Fruit fly (Drosophila melanogaster) whole organism, embryonic: ENCODE measurements around the gene Tbca.

Experiments used
- C15 ChIP-seq: fragments of 200-800 bp; sonication (Bioruptor generic); IDR thresholded peaks from 3 replicates; pipeline ENCODE4 v1.3.6; 2022; ENCODE audit warnings: missing biosample characterization, missing genetic modification characterization
- CG10979 ChIP-seq: fragments of 200-800 bp; sonication (Bioruptor generic); optimal IDR thresholded peaks from 2 replicates; lab custom pipeline; 2018; ENCODE audit warnings: missing biosample characterization, mild to moderate bottlenecking, missing genetic modification characterization, moderate library complexity
- CG12155 ChIP-seq: fragments of 200-800 bp; sonication (Bioruptor generic); optimal IDR thresholded peaks from 3 replicates; lab custom pipeline; 2016; ENCODE audit warnings: missing biosample characterization, missing genetic modification characterization
- CG12299 ChIP-seq: fragments of 200-800 bp; sonication (Bioruptor generic); optimal IDR thresholded peaks from 2 replicates; lab custom pipeline; 2018; ENCODE audit warnings: missing biosample characterization, mild to moderate bottlenecking, missing genetic modification characterization
- CG13287 ChIP-seq: fragments of 200-800 bp; sonication (Bioruptor generic); IDR thresholded peaks from 2 replicates; pipeline ENCODE4 v1.3.6; 2022; ENCODE audit warnings: missing biosample characterization, missing genetic modification characterization; ENCODE audit not compliant: partially characterized antibody
- CG13624 ChIP-seq: fragments of 200-800 bp; sonication (Bioruptor generic); optimal IDR thresholded peaks from 2 replicates; lab custom pipeline; 2016; ENCODE audit warnings: missing biosample characterization, missing genetic modification characterization
- CG13775 ChIP-seq: fragments of 200-800 bp; sonication (Bioruptor generic); optimal IDR thresholded peaks from 3 replicates; lab custom pipeline; 2017; ENCODE audit warnings: missing biosample characterization, mild to moderate bottlenecking, missing genetic modification characterization
- CG15073 ChIP-seq: fragments of 200-800 bp; sonication (Bioruptor generic); optimal IDR thresholded peaks from 2 replicates; lab custom pipeline; 2016; ENCODE audit warnings: missing biosample characterization, missing genetic modification characterization
- CG1602 ChIP-seq: fragments of 200-800 bp; sonication (Bioruptor generic); optimal IDR thresholded peaks from 3 replicates; lab custom pipeline; 2016; ENCODE audit warnings: missing biosample characterization, missing genetic modification characterization
- CG18476 ChIP-seq: fragments of 200-800 bp; sonication (Bioruptor generic); optimal IDR thresholded peaks from 2 replicates; lab custom pipeline; 2016; ENCODE audit warnings: missing biosample characterization, mild to moderate bottlenecking, missing genetic modification characterization
- CG18599 ChIP-seq: fragments of 200-800 bp; sonication (Bioruptor generic); optimal IDR thresholded peaks from 3 replicates; lab custom pipeline; 2017; ENCODE audit warnings: missing biosample characterization, missing genetic modification characterization, mild to moderate bottlenecking, moderate library complexity, missing genetic modification reagents
- CG18764 ChIP-seq: fragments of 200-800 bp; sonication (Bioruptor generic); optimal IDR thresholded peaks from 3 replicates; lab custom pipeline; 2016; ENCODE audit warnings: missing biosample characterization, missing genetic modification characterization
- CG2120 ChIP-seq: fragments of 200-800 bp; sonication (Bioruptor generic); optimal IDR thresholded peaks from 3 replicates; lab custom pipeline; 2016; ENCODE audit warnings: missing biosample characterization, missing genetic modification characterization
- CG2129 ChIP-seq: fragments of 200-800 bp; sonication (Bioruptor generic); IDR thresholded peaks from 2 replicates; pipeline ENCODE4 v1.3.6; 2022; ENCODE audit warnings: missing biosample characterization, missing genetic modification characterization; ENCODE audit not compliant: partially characterized antibody
- CG31441 ChIP-seq: fragments of 200-800 bp; sonication (Bioruptor generic); IDR thresholded peaks from 2 replicates; pipeline ENCODE4 v1.3.6; 2022; ENCODE audit warnings: missing biosample characterization, missing genetic modification characterization
- CG34376 ChIP-seq: fragments of 200-800 bp; sonication (Bioruptor generic); optimal IDR thresholded peaks from 2 replicates; lab custom pipeline; 2018; ENCODE audit warnings: missing biosample characterization, mild to moderate bottlenecking, missing genetic modification characterization
- CG3995 ChIP-seq: fragments of 200-800 bp; sonication (Bioruptor generic); optimal IDR thresholded peaks from 3 replicates; lab custom pipeline; 2016; ENCODE audit warnings: missing biosample characterization, missing genetic modification characterization
- CG6791 ChIP-seq: fragments of 200-800 bp; sonication (Bioruptor generic); IDR thresholded peaks from 3 replicates; pipeline ENCODE4 v1.3.6; 2022; ENCODE audit warnings: missing biosample characterization, missing genetic modification characterization; ENCODE audit not compliant: partially characterized antibody
- CG7987 ChIP-seq: fragments of 200-800 bp; sonication (Bioruptor generic); optimal IDR thresholded peaks from 2 replicates; lab custom pipeline; 2018; ENCODE audit warnings: missing biosample characterization, mild to moderate bottlenecking, missing genetic modification characterization, moderate library complexity
- CG8388 ChIP-seq: fragments of 200-800 bp; sonication (Bioruptor generic); optimal IDR thresholded peaks from 2 replicates; lab custom pipeline; 2019; ENCODE audit warnings: missing biosample characterization, mild to moderate bottlenecking, missing genetic modification characterization, moderate library complexity
- CG9609 ChIP-seq: fragments of 200-800 bp; sonication (Bioruptor generic); optimal IDR thresholded peaks from 3 replicates; lab custom pipeline; 2016; ENCODE audit warnings: missing biosample characterization, missing genetic modification characterization
- CG9727 ChIP-seq: fragments of 200-800 bp; sonication (Bioruptor generic); optimal IDR thresholded peaks from 3 replicates; lab custom pipeline; 2017; ENCODE audit warnings: missing biosample characterization, mild to moderate bottlenecking, missing genetic modification characterization
- CG9817 ChIP-seq: fragments of 200-800 bp; sonication (Bioruptor generic); optimal IDR thresholded peaks from 2 replicates; lab custom pipeline; 2018; ENCODE audit warnings: missing biosample characterization, mild to moderate bottlenecking, missing genetic modification characterization, moderate library complexity
- CG9932 ChIP-seq: fragments of 200-800 bp; sonication (Bioruptor generic); IDR thresholded peaks from 2 replicates; pipeline ENCODE4 v1.3.6; 2022; ENCODE audit warnings: missing biosample characterization, missing genetic modification characterization
- Doc3 ChIP-seq: fragments of 200-800 bp; sonication (Bioruptor generic); IDR thresholded peaks from 3 replicates; pipeline ENCODE4 v1.3.6; 2022; ENCODE audit warnings: missing biosample characterization, missing genetic modification characterization; ENCODE audit not compliant: partially characterized antibody
- HmgZ ChIP-seq: fragments of 200-800 bp; sonication (Bioruptor generic); optimal IDR thresholded peaks from 2 replicates; lab custom pipeline; 2018; ENCODE audit warnings: missing biosample characterization, mild to moderate bottlenecking, missing genetic modification characterization
- Hmr ChIP-seq: fragments of 200-800 bp; sonication (Bioruptor generic); optimal IDR thresholded peaks from 3 replicates; lab custom pipeline; 2017; ENCODE audit warnings: mild to moderate bottlenecking, missing biosample characterization, missing genetic modification reagents, missing genetic modification characterization
- Mes4 ChIP-seq: fragments of 200-800 bp; sonication (Bioruptor generic); optimal IDR thresholded peaks from 2 replicates; lab custom pipeline; 2016; ENCODE audit warnings: missing biosample characterization, missing genetic modification characterization
- Myb ChIP-seq: fragments of 200-800 bp; sonication (Bioruptor generic); optimal IDR thresholded peaks from 2 replicates; lab custom pipeline; 2016; ENCODE audit warnings: missing biosample characterization, missing genetic modification characterization
- PHDP ChIP-seq: fragments of 200-800 bp; sonication (Bioruptor generic); optimal IDR thresholded peaks from 3 replicates; lab custom pipeline; 2018; ENCODE audit warnings: missing biosample characterization, mild to moderate bottlenecking, missing genetic modification characterization, moderate library complexity
- bbx ChIP-seq: fragments of 200-800 bp; sonication (Bioruptor generic); IDR thresholded peaks from 2 replicates; pipeline ENCODE4 v1.3.6; 2022; ENCODE audit warnings: missing biosample characterization, missing genetic modification characterization; ENCODE audit not compliant: partially characterized antibody
- bcd ChIP-seq: fragments of 200-800 bp; sonication (Bioruptor generic); optimal IDR thresholded peaks from 2 replicates; lab custom pipeline; 2017; ENCODE audit warnings: missing biosample characterization, mild to moderate bottlenecking, missing genetic modification characterization
- cg ChIP-seq: fragments of 200-800 bp; sonication (Bioruptor generic); optimal IDR thresholded peaks from 3 replicates; lab custom pipeline; 2019; ENCODE audit warnings: missing biosample characterization, mild to moderate bottlenecking, missing genetic modification characterization, moderate library complexity
- chinmo ChIP-seq: fragments of 200-800 bp; sonication (Bioruptor generic); IDR thresholded peaks from 4 replicates; pipeline ENCODE4 v1.3.6; 2022; ENCODE audit warnings: missing biosample characterization, missing genetic modification characterization; ENCODE audit not compliant: partially characterized antibody
- chm ChIP-seq: fragments of 200-800 bp; sonication (Bioruptor generic); IDR thresholded peaks from 2 replicates; pipeline ENCODE4 v1.3.6; 2022; ENCODE audit warnings: missing biosample characterization, missing genetic modification characterization
- crol ChIP-seq: fragments of 200-800 bp; sonication (Bioruptor generic); IDR thresholded peaks from 2 replicates; pipeline ENCODE4 v1.3.6; 2022; ENCODE audit warnings: missing biosample characterization, missing genetic modification characterization
- fd96Cb ChIP-seq: fragments of 200-800 bp; sonication (Bioruptor generic); optimal IDR thresholded peaks from 2 replicates; lab custom pipeline; 2018; ENCODE audit warnings: missing biosample characterization, mild to moderate bottlenecking, missing genetic modification characterization, moderate library complexity
- gfzf ChIP-seq: fragments of 200-800 bp; sonication (Bioruptor generic); optimal IDR thresholded peaks from 2 replicates; lab custom pipeline; 2016; ENCODE audit warnings: missing biosample characterization, mild to moderate bottlenecking, missing genetic modification characterization, moderate library complexity
- grau ChIP-seq: fragments of 200-800 bp; optimal IDR thresholded peaks from 3 replicates; lab custom pipeline; 2019; ENCODE audit warnings: missing biosample characterization, mild to moderate bottlenecking, missing genetic modification characterization, moderate library complexity
- grn ChIP-seq: fragments of 200-800 bp; sonication (Bioruptor generic); optimal IDR thresholded peaks from 3 replicates; lab custom pipeline; 2017; ENCODE audit warnings: missing biosample characterization, missing genetic modification characterization
- lbe ChIP-seq: fragments of 200-800 bp; sonication (Bioruptor generic); optimal IDR thresholded peaks from 2 replicates; lab custom pipeline; 2016; ENCODE audit warnings: missing biosample characterization, mild to moderate bottlenecking, missing genetic modification characterization
- mam ChIP-seq: fragments of 200-800 bp; sonication (Bioruptor generic); optimal IDR thresholded peaks from 3 replicates; lab custom pipeline; 2016; ENCODE audit warnings: missing biosample characterization, missing genetic modification characterization
- phol ChIP-seq: fragments of 200-800 bp; sonication (Bioruptor generic); optimal IDR thresholded peaks from 3 replicates; lab custom pipeline; 2018; ENCODE audit warnings: missing biosample characterization, mild to moderate bottlenecking, missing genetic modification characterization, moderate library complexity
- pzg ChIP-seq: fragments of 200-800 bp; sonication (Bioruptor generic); optimal IDR thresholded peaks from 3 replicates; lab custom pipeline; 2018; ENCODE audit warnings: missing biosample characterization, mild to moderate bottlenecking, missing genetic modification characterization, moderate library complexity
- seq ChIP-seq: fragments of 200-800 bp; sonication (Bioruptor generic); IDR thresholded peaks from 2 replicates; pipeline ENCODE4 v1.3.6; 2022; ENCODE audit warnings: missing biosample characterization, missing genetic modification characterization
- sna ChIP-seq: fragments of 200-800 bp; sonication (Bioruptor generic); IDR thresholded peaks from 2 replicates; pipeline ENCODE4 v1.3.6; 2022; ENCODE audit warnings: missing biosample characterization, missing genetic modification characterization; ENCODE audit not compliant: partially characterized antibody
- tna ChIP-seq: fragments of 200-800 bp; sonication (Bioruptor generic); IDR thresholded peaks from 2 replicates; pipeline ENCODE4 v1.3.6; 2022; ENCODE audit warnings: missing biosample characterization, missing genetic modification characterization; ENCODE audit not compliant: partially characterized antibody
- twi ChIP-seq: fragments of 200-800 bp; optimal IDR thresholded peaks from 2 replicates; lab custom pipeline; 2019; ENCODE audit warnings: missing biosample characterization, mild to moderate bottlenecking, missing genetic modification characterization, moderate library complexity

The Tbca gene

dm6 chr3R:31771790-31772576 lies 28.7 kb downstream of the Tbca start, which contains the start of the genes betaGlu and sip3 (continued):
- TF ChIP-seq CG10979 (tag; lab: Kevin White, UChicago) = no peak
- TF ChIP-seq crol (GFP tag; lab: Robert Waterston, UW) = no peak
- no peak; the same call in 1 of the 2 replicates for TF ChIP-seq seq (GFP tag; lab: Robert Waterston, UW)
- peak; percentile 87 for TF ChIP-seq CG3995 (GFP tag; lab: Kevin White, UChicago)
- TF ChIP-seq mam (GFP tag; lab: Kevin White, UChicago) = peak; percentile 15
- no peak for TF ChIP-seq bcd (GFP tag; lab: Kevin White, UChicago)
- peak; percentile 13 for TF ChIP-seq CG12155 (GFP tag; lab: Kevin White, UChicago)
- peak; percentile 34 for TF ChIP-seq phol (tag; lab: Kevin White, UChicago)
- TF ChIP-seq twi (tag; lab: Kevin White, UChicago) = peak; percentile 24
- peak; percentile 23 for TF ChIP-seq CG12299 (tag; lab: Kevin White, UChicago)
- TF ChIP-seq CG13624 (GFP tag; lab: Kevin White, UChicago) = peak; percentile 3
- no peak for TF ChIP-seq CG9609 (GFP tag; lab: Kevin White, UChicago)
- TF ChIP-seq CG13287 = peak; percentile 93
- TF ChIP-seq CG7987 (GFP tag; lab: Kevin White, UChicago) = no peak
- TF ChIP-seq chm (GFP tag; lab: Robert Waterston, UW) = no peak
- TF ChIP-seq CG31441 (GFP tag; lab: Robert Waterston, UW) = peak; percentile 22; the same call in 1 of the 2 replicates
- TF ChIP-seq CG15073 (GFP tag; lab: Kevin White, UChicago) = no peak
- TF ChIP-seq grau = peak; percentile 25
- TF ChIP-seq bbx (GFP tag; lab: Robert Waterston, UW) = peak; percentile 92
- peak; percentile 59 for TF ChIP-seq lbe (GFP tag; lab: Kevin White, UChicago)
- peak; percentile 19 for TF ChIP-seq CG13775 (GFP tag; lab: Kevin White, UChicago)
- TF ChIP-seq CG2129 (GFP tag; lab: Robert Waterston, UW) = peak; percentile 62
- peak; percentile 11 for TF ChIP-seq CG18764 (GFP tag; lab: Kevin White, UChicago)
- TF ChIP-seq CG18476 (GFP tag; lab: Kevin White, UChicago) = peak; percentile 4
- TF ChIP-seq C15 = no peak
- TF ChIP-seq CG1602 (GFP tag; lab: Kevin White, UChicago) = peak; percentile 11
- no peak for TF ChIP-seq CG18599 (GFP tag; lab: Kevin White, UChicago)
- peak; percentile 93 for TF ChIP-seq tna (GFP tag; lab: Robert Waterston, UW)
- TF ChIP-seq Doc3 (GFP tag; lab: Robert Waterston, UW) = peak; percentile 82
- peak; percentile 65; the same call in 1 of the 4 replicates for TF ChIP-seq chinmo (GFP tag; lab: Robert Waterston, UW)
- TF ChIP-seq Myb (GFP tag; lab: Kevin White, UChicago) = peak; percentile 20
- TF ChIP-seq CG9727 (GFP tag; lab: Kevin White, UChicago) = peak; percentile 20
- TF ChIP-seq cg (GFP tag; lab: Kevin White, UChicago) = no peak
- no peak for TF ChIP-seq fd96Cb (tag; lab: Kevin White, UChicago)
- no peak for TF ChIP-seq Hmr
- peak; percentile 48; the same call in 1 of the 2 replicates for TF ChIP-seq CG9932
- peak; percentile 92 for TF ChIP-seq sna
- TF ChIP-seq CG9817 (tag; lab: Kevin White, UChicago) = no peak
- TF ChIP-seq Mes4 (GFP tag; lab: Kevin White, UChicago) = no peak
- peak; percentile 39 for TF ChIP-seq CG2120 (GFP tag; lab: Kevin White, UChicago)
- TF ChIP-seq pzg (GFP tag; lab: Kevin White, UChicago) = peak; percentile 72
- peak; percentile 3 for TF ChIP-seq CG8388
- TF ChIP-seq gfzf = peak; percentile 66
- peak; percentile 3 for TF ChIP-seq PHDP (tag; lab: Kevin White, UChicago)
- TF ChIP-seq grn (GFP tag; lab: Kevin White, UChicago) = peak; percentile 22
- peak; percentile 90 for TF ChIP-seq CG6791 (GFP tag; lab: Robert Waterston, UW)
- peak; percentile 43 for TF ChIP-seq HmgZ
- TF ChIP-seq CG34376 (GFP tag; lab: Kevin White, UChicago) = no peak
